Worm (Caenorhabditis elegans) whole organism, mixed stage, embryonic: ENCODE data around the gene C23H4.8.

ENCODE experiments used
- M03D4.4 ChIP-seq: sonication (generic microtip); optimal IDR thresholded peaks from 2 replicates; lab custom pipeline; 2017; ENCODE audit warnings: mild to moderate bottlenecking, missing genetic modification characterization, missing compliant biosample characterization
- lin-13 ChIP-seq: fragments of 150-350 bp; optimal IDR thresholded peaks from 2 replicates; lab custom pipeline; 2014; ENCODE audit warnings: missing biosample characterization, missing genetic modification characterization
- lsy-2 ChIP-seq: fragments of 150-350 bp; optimal IDR thresholded peaks from 2 replicates; lab custom pipeline; 2014; ENCODE audit warnings: missing biosample characterization, missing genetic modification characterization
- mab-5 ChIP-seq: fragments of 150-350 bp; optimal IDR thresholded peaks from 2 replicates; lab custom pipeline; 2014; ENCODE audit warnings: missing biosample characterization, missing genetic modification characterization
- nhr-12 ChIP-seq: fragments of 150-350 bp; optimal IDR thresholded peaks from 2 replicates; lab custom pipeline; 2014; ENCODE audit warnings: missing biosample characterization, missing genetic modification characterization
- nhr-237 ChIP-seq: fragments of 150-350 bp; optimal IDR thresholded peaks from 2 replicates; lab custom pipeline; 2014; ENCODE audit warnings: missing biosample characterization, missing genetic modification characterization
- nhr-76 ChIP-seq: sonication (generic microtip); optimal IDR thresholded peaks from 2 replicates; lab custom pipeline; 2017; ENCODE audit warnings: missing biosample characterization, missing genetic modification characterization
- pha-4 ChIP-seq: fragments of 150-350 bp; optimal IDR thresholded peaks from 2 replicates; lab custom pipeline; 2018; ENCODE audit warnings: missing biosample characterization, missing genetic modification reagents, missing genetic modification characterization
- sem-2 ChIP-seq: fragments of 200-800 bp; sonication (Bioruptor generic); optimal IDR thresholded peaks from 2 replicates; lab custom pipeline; 2018; ENCODE audit warnings: mild to moderate bottlenecking, missing genetic modification characterization, missing compliant biosample characterization
- snpc-4 ChIP-seq: fragments of 150-350 bp; optimal IDR thresholded peaks from 2 replicates; lab custom pipeline; 2014; ENCODE audit warnings: missing biosample characterization, missing genetic modification characterization
- unc-39 ChIP-seq: fragments of 150-350 bp; optimal IDR thresholded peaks from 2 replicates; lab custom pipeline; 2014; ENCODE audit warnings: missing biosample characterization, missing genetic modification characterization
- unc-62 ChIP-seq: fragments of 150-350 bp; optimal IDR thresholded peaks from 2 replicates; lab custom pipeline; 2014; ENCODE audit warnings: missing biosample characterization, missing genetic modification reagents, missing genetic modification characterization
- zip-8 ChIP-seq: fragments of 150-350 bp; optimal IDR thresholded peaks from 2 replicates; lab custom pipeline; 2014; ENCODE audit warnings: missing biosample characterization, missing genetic modification characterization

DNA sequence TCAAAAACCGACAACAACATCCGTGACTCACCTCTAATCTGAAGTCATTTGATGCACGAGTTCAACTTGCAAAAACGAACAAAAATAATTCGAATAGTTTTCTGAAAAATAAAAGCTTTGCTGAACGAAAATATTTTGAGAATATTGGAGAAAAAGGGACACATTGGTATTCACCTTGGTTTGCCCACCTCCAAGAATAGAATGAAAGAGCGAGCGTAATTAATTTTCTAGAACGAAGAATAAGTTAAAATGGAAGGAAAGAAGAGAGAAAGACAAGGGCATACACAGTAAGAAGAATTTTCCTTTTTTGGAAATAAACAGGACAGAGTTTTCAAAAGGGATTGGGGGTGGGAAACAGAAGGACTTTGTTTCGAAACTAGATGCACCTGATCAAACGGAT, 4.2 kb upstream of the C23H4.8 start, which contains the start of gene cab-1:
- TF ChIP-seq unc-39 (no peak), unc-62 (no peak), zip-8 (tag; lab: Kevin White, UChicago) (no peak), snpc-4 (tag; lab: Kevin White, UChicago) (no peak), sem-2 (no peak), nhr-237 (tag; lab: Kevin White, UChicago) (no peak), lin-13 (tag; lab: Kevin White, UChicago) (no peak), nhr-12 (tag; lab: Kevin White, UChicago) (no peak), mab-5 (no peak), lsy-2 (tag; lab: Kevin White, UChicago) (no peak), pha-4 (tag; lab: Kevin White, UChicago) (no peak), M03D4.4 (tag; lab: Kevin White, UChicago) (no peak), nhr-76 (no peak)
